ENCODE assay signal across 4 fruit fly cellular contexts in genomic region chr2L:4348545-4348944, dm6.
A peak's percentile ranks its signal among the peaks of the same experiment; 100 is the strongest.
TF ChIP-seq lines count a peak whose summit lies in the region.

No protein-coding gene starts in this region.

- no peak for TF ChIP-seq CTCF in whole organism, embryonic (GFP tag; optimal IDR thresholded peaks at IDR 0.05; lab: Kevin White, UChicago)

TF ChIP-seq in whole organism, embryonic, 481 proteins besides CTCF, POLR2A, EP300 and RAD21 (continues in another document):
- TF ChIP-seq az2 (GFP tag; optimal IDR thresholded peaks at IDR 0.05; lab: Kevin White, UChicago) = peak; percentile 11
- peak; percentile 82 for TF ChIP-seq Ets65A (GFP tag; lab: Kevin White, UChicago)
- no peak for TF ChIP-seq dati (GFP tag; IDR thresholded peaks at IDR 0.05; lab: Robert Waterston, UW)
- TF ChIP-seq onecut (GFP tag; IDR thresholded peaks at IDR 0.05; lab: Robert Waterston, UW) = no peak
- no peak for TF ChIP-seq Mad (GFP tag; optimal IDR thresholded peaks at IDR 0.05; lab: Kevin White, UChicago)
- no peak for TF ChIP-seq CG10431 (GFP tag; optimal IDR thresholded peaks at IDR 0.05; lab: Kevin White, UChicago)
- no peak for TF ChIP-seq Ssrp (tag; optimal IDR thresholded peaks at IDR 0.05; lab: Kevin White, UChicago)
- TF ChIP-seq dmrt11E (tag; optimal IDR thresholded peaks at IDR 0.05; lab: Kevin White, UChicago) = peak; percentile 62
- TF ChIP-seq ro (GFP tag; IDR thresholded peaks at IDR 0.05; lab: Robert Waterston, UW) = no peak
- TF ChIP-seq grau (tag; optimal IDR thresholded peaks at IDR 0.05; lab: Kevin White, UChicago) = peak; percentile 2
- TF ChIP-seq ham (GFP tag; IDR thresholded peaks at IDR 0.05; lab: Robert Waterston, UW) = no peak
- TF ChIP-seq CG33557 (GFP tag; optimal IDR thresholded peaks at IDR 0.05; lab: Kevin White, UChicago) = no peak
- no peak for TF ChIP-seq Atf-2 (GFP tag; optimal IDR thresholded peaks at IDR 0.05; lab: Kevin White, UChicago)
- TF ChIP-seq CG5180 (GFP tag; optimal IDR thresholded peaks at IDR 0.05; lab: Kevin White, UChicago) = no peak
- no peak for TF ChIP-seq Dref (GFP tag; IDR thresholded peaks at IDR 0.05; lab: Robert Waterston, UW)
- no peak for TF ChIP-seq trh (GFP tag; optimal IDR thresholded peaks at IDR 0.05; lab: Kevin White, UChicago)
- TF ChIP-seq sens (GFP tag; lab: Kevin White, UChicago) = peak; percentile 20
- TF ChIP-seq CG4854 (GFP tag; optimal IDR thresholded peaks at IDR 0.05; lab: Kevin White, UChicago) = no peak
- peak; percentile 11 for TF ChIP-seq CG18262 (tag; optimal IDR thresholded peaks at IDR 0.05; lab: Kevin White, UChicago)
- no peak for TF ChIP-seq CG34224 (GFP tag; IDR thresholded peaks at IDR 0.05; lab: Robert Waterston, UW; ENCODE audit: partially characterized antibody)
- no peak for TF ChIP-seq CG4707 (GFP tag; optimal IDR thresholded peaks at IDR 0.05; lab: Kevin White, UChicago)
- no peak for TF ChIP-seq CG6175 (GFP tag; IDR thresholded peaks at IDR 0.05; lab: Robert Waterston, UW)
- no peak for TF ChIP-seq btn (GFP tag; optimal IDR thresholded peaks at IDR 0.05; lab: Kevin White, UChicago)
- TF ChIP-seq nom (GFP tag; optimal IDR thresholded peaks at IDR 0.05; lab: Kevin White, UChicago) = peak; percentile 47

TF ChIP-seq in whole organism, prepupa, 60 proteins besides CTCF, POLR2A, EP300 and RAD21 (continues in another document):
- TF ChIP-seq CG7368 (GFP tag; optimal IDR thresholded peaks at IDR 0.05; lab: Kevin White, UChicago) (peak; percentile 75), spab (GFP tag; optimal IDR thresholded peaks at IDR 0.05; lab: Kevin White, UChicago) (peak; percentile 61), pdm3 (GFP tag; optimal IDR thresholded peaks at IDR 0.05; lab: Kevin White, UChicago) (peak; percentile 80), cyc (GFP tag; optimal IDR thresholded peaks at IDR 0.05; lab: Kevin White, UChicago) (peak; percentile 59), ss (GFP tag; optimal IDR thresholded peaks at IDR 0.05; lab: Kevin White, UChicago) (peak; percentile 52 to 79), fd59A (GFP tag; optimal IDR thresholded peaks at IDR 0.05; lab: Kevin White, UChicago) (peak; percentile 46), achi (GFP tag; optimal IDR thresholded peaks at IDR 0.05; lab: Kevin White, UChicago) (peak; percentile 78), topi (GFP tag; optimal IDR thresholded peaks at IDR 0.05; lab: Kevin White, UChicago) (peak; percentile 71), CG34406 (GFP tag; optimal IDR thresholded peaks at IDR 0.05; lab: Kevin White, UChicago) (peak; percentile 82), Hr39 (GFP tag; optimal IDR thresholded peaks at IDR 0.05; lab: Kevin White, UChicago) (peak; percentile 52), Eip93F (GFP tag; optimal IDR thresholded peaks at IDR 0.05; lab: Kevin White, UChicago) (no peak), CG16779 (tag; optimal IDR thresholded peaks at IDR 0.05; lab: Kevin White, UChicago) (peak; percentile 51), CG8119 (GFP tag; IDR thresholded peaks at IDR 0.05; lab: Robert Waterston, UW) (peak; percentile 49; the same call in 1 of the 3 replicates), Gug (GFP tag; IDR thresholded peaks at IDR 0.05; lab: Robert Waterston, UW) (no peak), Met (GFP tag; optimal IDR thresholded peaks at IDR 0.05; lab: Kevin White, UChicago) (peak; percentile 16), CG8319 (GFP tag; optimal IDR thresholded peaks at IDR 0.05; lab: Kevin White, UChicago) (peak; percentile 77), CG3032 (tag; optimal IDR thresholded peaks at IDR 0.05; lab: Kevin White, UChicago) (peak; percentile 67), CG6792 (GFP tag; optimal IDR thresholded peaks at IDR 0.05; lab: Kevin White, UChicago) (peak; percentile 78), Blimp-1 (GFP tag; optimal IDR thresholded peaks at IDR 0.05; lab: Kevin White, UChicago) (no peak), Hr38 (GFP tag; optimal IDR thresholded peaks at IDR 0.05; lab: Kevin White, UChicago) (no peak), CG10631 (GFP tag; optimal IDR thresholded peaks at IDR 0.05; lab: Kevin White, UChicago) (peak; percentile 71), Eip78C (GFP tag; lab: Kevin White, UChicago) (peak; percentile 94), svp (GFP tag; lab: Kevin White, UChicago) (peak; percentile 82), CG6276 (GFP tag; optimal IDR thresholded peaks at IDR 0.05; lab: Kevin White, UChicago) (peak; percentile 15)

TF ChIP-seq in whole organism, pupa, 21 proteins besides CTCF, POLR2A, EP300 and RAD21:
- TF ChIP-seq CG8159 (tag; optimal IDR thresholded peaks at IDR 0.05; lab: Kevin White, UChicago) (peak; percentile 80), CG10348 (GFP tag; IDR thresholded peaks at IDR 0.05; lab: Robert Waterston, UW) (no peak), CG15710 (tag; optimal IDR thresholded peaks at IDR 0.05; lab: Kevin White, UChicago) (peak; percentile 78), EcR (GFP tag; optimal IDR thresholded peaks at IDR 0.05; lab: Kevin White, UChicago) (no peak), D1 (tag; optimal IDR thresholded peaks at IDR 0.05; lab: Kevin White, UChicago) (no peak), CG12605 (GFP tag; IDR thresholded peaks at IDR 0.05; lab: Robert Waterston, UW) (no peak), CG4496 (GFP tag; IDR thresholded peaks at IDR 0.05; lab: Robert Waterston, UW) (peak; percentile 57; the same call in 2 of the 3 replicates), Ets98B (GFP tag; IDR thresholded peaks at IDR 0.05; lab: Robert Waterston, UW) (peak; percentile 52), Pif1B (GFP tag; optimal IDR thresholded peaks at IDR 0.05; lab: Kevin White, UChicago) (peak; percentile 74), CG13204 (GFP tag; optimal IDR thresholded peaks at IDR 0.05; lab: Kevin White, UChicago) (peak; percentile 49), CG32121 (GFP tag; IDR thresholded peaks at IDR 0.05; lab: Robert Waterston, UW) (peak; percentile 36; the same call in 1 of the 2 replicates), CG14655 (GFP tag; optimal IDR thresholded peaks at IDR 0.05; lab: Kevin White, UChicago) (peak; percentile 59), CG17806 (tag; optimal IDR thresholded peaks at IDR 0.05; lab: Kevin White, UChicago) (peak; percentile 70), Pif1A (GFP tag; optimal IDR thresholded peaks at IDR 0.05; lab: Kevin White, UChicago) (peak; percentile 74), CG9948 (tag; optimal IDR thresholded peaks at IDR 0.05; lab: Kevin White, UChicago) (peak; percentile 58), gl (tag; optimal IDR thresholded peaks at IDR 0.05; lab: Kevin White, UChicago) (no peak), CG34367 (tag; optimal IDR thresholded peaks at IDR 0.05; lab: Kevin White, UChicago) (peak; percentile 51), CG8301 (tag; optimal IDR thresholded peaks at IDR 0.05; lab: Kevin White, UChicago) (peak; percentile 42), Snoo (tag; optimal IDR thresholded peaks at IDR 0.05; lab: Kevin White, UChicago) (peak; percentile 72), rn (GFP tag; IDR thresholded peaks at IDR 0.05; lab: Robert Waterston, UW) (no peak), fd96Ca (GFP tag; IDR thresholded peaks at IDR 0.05; lab: Robert Waterston, UW) (peak; percentile 48; the same call in 2 of the 3 replicates)

TF ChIP-seq in whole organism, wandering third instar larva, 38 proteins besides CTCF, POLR2A, EP300 and RAD21:
- TF ChIP-seq h (GFP tag; optimal IDR thresholded peaks at IDR 0.05; lab: Kevin White, UChicago) (peak; percentile 44), CG32264 (GFP tag; optimal IDR thresholded peaks at IDR 0.05; lab: Kevin White, UChicago) (no peak), psq (GFP tag; optimal IDR thresholded peaks at IDR 0.05; lab: Kevin White, UChicago) (peak; percentile 4), br (GFP tag; optimal IDR thresholded peaks at IDR 0.05; lab: Kevin White, UChicago) (peak; percentile 33), dl (GFP tag; optimal IDR thresholded peaks at IDR 0.05; lab: Kevin White, UChicago; ENCODE audit: insufficient read depth in 1 of 2, partially characterized antibody in 2 of 2) (no peak), HLH106 (tag; optimal IDR thresholded peaks at IDR 0.05; lab: Kevin White, UChicago) (peak; percentile 56), rgr (GFP tag; optimal IDR thresholded peaks at IDR 0.05; lab: Kevin White, UChicago) (peak; percentile 17), sv (GFP tag; optimal IDR thresholded peaks at IDR 0.05; lab: Kevin White, UChicago) (no peak), jim (GFP tag; optimal IDR thresholded peaks at IDR 0.05; lab: Kevin White, UChicago) (no peak), ey (GFP tag; optimal IDR thresholded peaks at IDR 0.05; lab: Kevin White, UChicago) (no peak), Sp1 (GFP tag; optimal IDR thresholded peaks at IDR 0.05; lab: Kevin White, UChicago) (peak; percentile 19), foxo (GFP tag; optimal IDR thresholded peaks at IDR 0.05; lab: Kevin White, UChicago) (peak in 1 of 2 experiments; percentile 33), OdsH (GFP tag; optimal IDR thresholded peaks at IDR 0.05; lab: Kevin White, UChicago) (no peak), dmrt93B (GFP tag; optimal IDR thresholded peaks at IDR 0.05; lab: Kevin White, UChicago) (peak; percentile 20), Dfd (GFP tag; optimal IDR thresholded peaks at IDR 0.05; lab: Kevin White, UChicago) (no peak)

Comparison
In these comparisons a context has a peak if more than half of its experiments do, and no peak if none do; other contexts are left out.
1. Of the 7 proteins assayed by ChIP-seq in both whole organism, embryonic and whole organism, prepupa: peak only in whole organism, embryonic: none; only in whole organism, prepupa: CG16779, CG6854, Hr39, Lpt and Sox102F; in both: none; in neither: 2.